Worm (Caenorhabditis elegans) whole organism, L4 larva: ENCODE data around the gene gegf-1.

Experiments
- D1046.2 ChIP-seq: fragments of 200-800 bp; sonication (Bioruptor generic); IDR thresholded peaks from 2 replicates; pipeline ENCODE4 v1.3.6; 2022; ENCODE audit warnings: missing genetic modification characterization, missing compliant biosample characterization
- R02D3.7 ChIP-seq: fragments of 150-350 bp; sonication (generic microtip); optimal IDR thresholded peaks from 3 replicates; lab custom pipeline; 2014; ENCODE audit warnings: missing biosample characterization, missing genetic modification characterization
- Y105C5A.15 ChIP-seq: fragments of 200-800 bp; sonication (Bioruptor generic); IDR thresholded peaks from 2 replicates; pipeline ENCODE4 v1.3.6; 2022; ENCODE audit warnings: missing genetic modification characterization, missing compliant biosample characterization
- Y48G9A.11 ChIP-seq: fragments of 200-800 bp; sonication (Bioruptor generic); IDR thresholded peaks from 2 replicates; pipeline ENCODE4 v1.3.6; 2022; ENCODE audit warnings: missing genetic modification reagents, missing genetic modification characterization, missing compliant biosample characterization
- aha-1 ChIP-seq: fragments of 150-350 bp; peaks from one replicate; lab custom pipeline; 2014; ENCODE audit warnings: missing biosample characterization, missing genetic modification characterization
- ceh-28 ChIP-seq: fragments of 150-350 bp; optimal IDR thresholded peaks from 2 replicates; lab custom pipeline; 2014; ENCODE audit warnings: missing biosample characterization, missing genetic modification reagents, missing genetic modification characterization
- ceh-32 ChIP-seq: sonication (generic microtip); optimal IDR thresholded peaks from 2 replicates; lab custom pipeline; 2016; ENCODE audit warnings: mild to moderate bottlenecking, missing genetic modification characterization, missing compliant biosample characterization; ENCODE audit not compliant: poor library complexity
- cey-2 ChIP-seq: sonication (generic microtip); optimal IDR thresholded peaks from 3 replicates; lab custom pipeline; 2017; ENCODE audit warnings: missing genetic modification characterization, mild to moderate bottlenecking, missing compliant biosample characterization, antibody characterized with exemption, borderline replicate concordance; ENCODE audit not compliant: insufficient read depth
- daf-19 ChIP-seq: fragments of 200-800 bp; sonication (Bioruptor generic); conservative IDR thresholded peaks from 2 replicates; pipeline ENCODE4 v1.3.6; 2022; ENCODE audit warnings: missing genetic modification characterization, missing compliant biosample characterization
- dmd-9 ChIP-seq: fragments of 200-800 bp; sonication (Bioruptor generic); IDR thresholded peaks from 2 replicates; pipeline ENCODE4 v1.3.6; 2022; ENCODE audit warnings: missing genetic modification reagents, missing genetic modification characterization, missing compliant biosample characterization
- duxl-1 ChIP-seq: sonication (generic microtip); optimal IDR thresholded peaks from 2 replicates; lab custom pipeline; 2016; ENCODE audit warnings: mild to moderate bottlenecking, missing genetic modification characterization, moderate library complexity, missing compliant biosample characterization; ENCODE audit not compliant: poor library complexity
- dve-1 ChIP-seq: sonication (generic microtip); optimal IDR thresholded peaks from 2 replicates; lab custom pipeline; 2017; ENCODE audit warnings: antibody characterized with exemption, mild to moderate bottlenecking, missing genetic modification characterization, missing compliant biosample characterization; ENCODE audit not compliant: insufficient read depth
- fkh-10 ChIP-seq: fragments of 150-350 bp; optimal IDR thresholded peaks from 2 replicates; lab custom pipeline; 2014; ENCODE audit warnings: missing biosample characterization, missing genetic modification reagents, missing genetic modification characterization
- hlh-30 ChIP-seq: sonication (generic microtip); optimal IDR thresholded peaks from 2 replicates; lab custom pipeline; 2017; ENCODE audit warnings: antibody characterized with exemption, mild to moderate bottlenecking, missing genetic modification characterization, missing compliant biosample characterization; ENCODE audit not compliant: insufficient read depth
- jun-1 ChIP-seq: fragments of 150-350 bp; optimal IDR thresholded peaks from 2 replicates; lab custom pipeline; 2014; ENCODE audit warnings: missing biosample characterization, missing genetic modification reagents, missing genetic modification characterization
- lin-29 ChIP-seq: fragments of 200-800 bp; sonication (Bioruptor generic); IDR thresholded peaks from 2 replicates; pipeline ENCODE4 v1.3.6; 2022; ENCODE audit warnings: missing genetic modification reagents, missing genetic modification characterization, missing compliant biosample characterization
- lir-3 ChIP-seq: sonication (generic microtip); optimal IDR thresholded peaks from 2 replicates; lab custom pipeline; 2016; ENCODE audit warnings: mild to moderate bottlenecking, missing genetic modification characterization, missing compliant biosample characterization
- madf-9 ChIP-seq: fragments of 200-800 bp; sonication (Bioruptor generic); conservative IDR thresholded peaks from 2 replicates; pipeline ENCODE4 v1.3.6; 2022; ENCODE audit warnings: missing genetic modification reagents, missing genetic modification characterization, missing compliant biosample characterization
- mxl-2 ChIP-seq: fragments of 200-800 bp; sonication (Bioruptor generic); conservative IDR thresholded peaks from 2 replicates; pipeline ENCODE4 v1.3.6; 2022; ENCODE audit warnings: missing genetic modification reagents, missing genetic modification characterization, missing compliant biosample characterization
- mxl-3 ChIP-seq: fragments of 200-800 bp; sonication (Bioruptor generic); optimal IDR thresholded peaks from 2 replicates; lab custom pipeline; 2018; ENCODE audit warnings: mild to moderate bottlenecking, missing genetic modification characterization, missing compliant biosample characterization
- nhr-10 ChIP-seq: fragments of 150-350 bp; optimal IDR thresholded peaks from 2 replicates; lab custom pipeline; 2014; ENCODE audit warnings: missing biosample characterization, missing genetic modification characterization
- nhr-102 ChIP-seq: sonication (generic microtip); optimal IDR thresholded peaks from 2 replicates; lab custom pipeline; 2016; ENCODE audit warnings: mild to moderate bottlenecking, missing genetic modification characterization, moderate library complexity, missing compliant biosample characterization
- nhr-11 ChIP-seq: fragments of 150-350 bp; optimal IDR thresholded peaks from 2 replicates; lab custom pipeline; 2014; ENCODE audit warnings: missing biosample characterization, missing genetic modification characterization
- nhr-237 ChIP-seq: sonication (generic microtip); optimal IDR thresholded peaks from 2 replicates; lab custom pipeline; 2017; ENCODE audit warnings: missing biosample characterization, missing genetic modification characterization
- nhr-25 ChIP-seq: sonication (generic microtip); optimal IDR thresholded peaks from 2 replicates; lab custom pipeline; 2017; ENCODE audit warnings: missing genetic modification characterization, mild to moderate bottlenecking, missing compliant biosample characterization, antibody characterized with exemption, moderate library complexity, borderline replicate concordance; ENCODE audit not compliant: insufficient read depth
- nhr-42 ChIP-seq: fragments of 200-800 bp; sonication (Bioruptor generic); IDR thresholded peaks from 2 replicates; pipeline ENCODE4 v1.3.6; 2022; ENCODE audit warnings: missing genetic modification characterization, missing compliant biosample characterization
- nhr-6 ChIP-seq: fragments of 150-350 bp; optimal IDR thresholded peaks from 2 replicates; lab custom pipeline; 2014; ENCODE audit warnings: missing biosample characterization, missing genetic modification characterization
- pha-4 ChIP-seq, 2 experiments: fragments of 150-350 bp in 1 of 2; fragments of 200-800 bp in 1 of 2; sonication (Bioruptor generic) in 1 of 2; IDR thresholded peaks in 1 of 2; optimal IDR thresholded peaks in 1 of 2; 2 replicates each; pipeline versions ENCODE4 v1.3.6 to Lab custom; 2014 to 2022; ENCODE audit warnings: missing genetic modification characterization in 2 of 2, missing genetic modification reagents in 2 of 2, missing biosample characterization in 1 of 2, missing compliant biosample characterization in 1 of 2
- rbr-2 ChIP-seq: sonication (generic microtip); optimal IDR thresholded peaks from 2 replicates; lab custom pipeline; 2016; ENCODE audit warnings: missing genotype, missing genetic modification characterization, missing compliant biosample characterization
- sdz-12 ChIP-seq: fragments of 200-800 bp; sonication (Bioruptor generic); optimal IDR thresholded peaks from 2 replicates; lab custom pipeline; 2018; ENCODE audit warnings: mild to moderate bottlenecking, missing genetic modification characterization, missing compliant biosample characterization
- set-16 ChIP-seq: fragments of 200-800 bp; sonication (Bioruptor generic); IDR thresholded peaks from 2 replicates; pipeline ENCODE4 v1.3.6; 2022; ENCODE audit warnings: missing genetic modification reagents, missing genetic modification characterization, missing compliant biosample characterization
- skn-1 ChIP-seq: fragments of 150-350 bp; optimal IDR thresholded peaks from 2 replicates; lab custom pipeline; 2014; ENCODE audit warnings: missing biosample characterization, missing genetic modification characterization
- spr-1 ChIP-seq: sonication (generic microtip); optimal IDR thresholded peaks from 2 replicates; lab custom pipeline; 2016; ENCODE audit warnings: mild to moderate bottlenecking, missing genetic modification characterization, missing compliant biosample characterization
- tag-97 ChIP-seq: fragments of 200-800 bp; sonication (Bioruptor generic); IDR thresholded peaks from 2 replicates; pipeline ENCODE4 v1.3.6; 2022; ENCODE audit warnings: missing genetic modification characterization, missing compliant biosample characterization
- unc-39 ChIP-seq: sonication (generic microtip); optimal IDR thresholded peaks from 2 replicates; lab custom pipeline; 2017; ENCODE audit warnings: missing biosample characterization, missing genetic modification characterization
- unc-62 ChIP-seq, 3 experiments: fragments of 150-350 bp in 1 of 3; sonication (generic microtip); optimal IDR thresholded peaks in 2 of 3; peaks in 1 of 3; 1 replicate in 1 of 3; 2 replicates in 2 of 3; lab custom pipeline; 2014 to 2017; ENCODE audit warnings: missing biosample characterization in 3 of 3, missing genetic modification characterization in 3 of 3, missing genetic modification reagents in 3 of 3, missing genotype in 1 of 3
- zag-1 ChIP-seq: fragments of 150-350 bp; optimal IDR thresholded peaks from 2 replicates; lab custom pipeline; 2014; ENCODE audit warnings: missing biosample characterization, missing genetic modification characterization
- zfp-2 ChIP-seq: sonication (generic microtip); optimal IDR thresholded peaks from 2 replicates; lab custom pipeline; 2016; ENCODE audit warnings: mild to moderate bottlenecking, missing genetic modification characterization, missing compliant biosample characterization
- zfp-3 ChIP-seq: fragments of 200-800 bp; sonication (Bioruptor generic); conservative IDR thresholded peaks from 2 replicates; pipeline ENCODE4 v1.3.6; 2022; ENCODE audit warnings: missing genetic modification reagents, missing genetic modification characterization, missing compliant biosample characterization
- zip-2 ChIP-seq: fragments of 150-350 bp; optimal IDR thresholded peaks from 2 replicates; lab custom pipeline; 2014; ENCODE audit warnings: missing biosample characterization, missing genetic modification characterization
- ztf-11 ChIP-seq: fragments of 150-350 bp; optimal IDR thresholded peaks from 2 replicates; lab custom pipeline; 2014; ENCODE audit warnings: missing biosample characterization, missing genetic modification characterization

Gene gegf-1

ce11 chrIV:175698-176097 lies 18.0 kb upstream of the gegf-1 start:
- TF ChIP-seq zip-2 (tag; lab: Kevin White, UChicago) (no peak), zfp-3 (GFP tag; lab: Robert Waterston, UW) (0 out of 2 replicates have a peak, but pooled peaks have one; percentile 21), madf-9 (GFP tag; lab: Robert Waterston, UW) (no peak), jun-1 (tag; lab: Kevin White, UChicago) (no peak), lir-3 (no peak), set-16 (GFP tag; lab: Robert Waterston, UW) (peak; percentile 66), Y48G9A.11 (GFP tag; lab: Robert Waterston, UW) (no peak), zfp-2 (tag; lab: Kevin White, UChicago) (no peak)

ce11 chrIV:174115-174514 lies 16.4 kb upstream of the gegf-1 start:
- TF ChIP-seq aha-1 (tag; lab: Kevin White, UChicago) (peak; percentile 56), sdz-12 (GFP tag; lab: Kevin White, UChicago) (no peak), nhr-102 (no peak), ceh-32 (tag; lab: Kevin White, UChicago) (no peak), pha-4 (GFP tag; IDR thresholded peaks at IDR 0.05; lab: Robert Waterston, UW) (no peak), pha-4 (tag; optimal IDR thresholded peaks at IDR 0.05; lab: Kevin White, UChicago) (no peak), mxl-3 (GFP tag; lab: Kevin White, UChicago) (no peak), ztf-11 (tag; lab: Kevin White, UChicago) (no peak), nhr-237 (tag; lab: Kevin White, UChicago) (no peak)

- TF ChIP-seq aha-1 (tag; lab: Kevin White, UChicago) (peak; percentile 42), dmd-9 (GFP tag; lab: Robert Waterston, UW) (no peak), jun-1 (tag; lab: Kevin White, UChicago) (no peak), zag-1 (tag; lab: Kevin White, UChicago) (no peak), fkh-10 (no peak), tag-97 (GFP tag; lab: Robert Waterston, UW) (no peak)
These were observed 15.3 kb upstream of the gegf-1 start for ce11 chrIV:172990-173389.

ce11 chrIV:171036-171435 lies 13.3 kb upstream of the gegf-1 start:
- TF ChIP-seq daf-19 (GFP tag; lab: Robert Waterston, UW) (no peak), set-16 (GFP tag; lab: Robert Waterston, UW) (0 out of 2 replicates have a peak, but pooled peaks have one; percentile 13), Y105C5A.15 (GFP tag; lab: Robert Waterston, UW) (no peak), lir-3 (no peak), hlh-30 (tag; lab: Kevin White, UChicago) (peak; percentile 5), unc-62 (GFP tag; optimal IDR thresholded peaks at IDR 0.05 in 1 of 2; lab: Kevin White, UChicago) (peak in 1 of 2 experiments; percentile 78), unc-62 (tag; optimal IDR thresholded peaks at IDR 0.05; lab: Kevin White, UChicago) (no peak), lin-29 (GFP tag; lab: Robert Waterston, UW) (no peak), R02D3.7 (tag; lab: Kevin White, UChicago) (no peak), D1046.2 (no peak)

- TF ChIP-seq rbr-2 (tag; lab: Kevin White, UChicago) (no peak), Y105C5A.15 (GFP tag; lab: Robert Waterston, UW) (no peak), nhr-102 (no peak), nhr-42 (no peak), set-16 (GFP tag; lab: Robert Waterston, UW) (no peak), dmd-9 (GFP tag; lab: Robert Waterston, UW) (no peak), dve-1 (tag; lab: Kevin White, UChicago) (no peak), nhr-25 (no peak), nhr-6 (tag; lab: Kevin White, UChicago) (no peak), skn-1 (tag; lab: Kevin White, UChicago) (no peak), cey-2 (tag; lab: Kevin White, UChicago) (no peak), nhr-237 (tag; lab: Kevin White, UChicago) (no peak), madf-9 (GFP tag; lab: Robert Waterston, UW) (no peak), ceh-28 (tag; lab: Kevin White, UChicago) (no peak), mxl-2 (no peak), unc-39 (tag; lab: Kevin White, UChicago) (no peak), nhr-11 (no peak), nhr-10 (tag; lab: Kevin White, UChicago) (no peak), duxl-1 (tag; lab: Kevin White, UChicago) (no peak), spr-1 (tag; lab: Kevin White, UChicago) (no peak)
These were observed 7.1 kb upstream of the gegf-1 start, which contains the start of gene cutl-24 for ce11 chrIV:164777-165176. TSS of gene cutl-24 (plus strand) at chrIV:165077.
